Worm (Caenorhabditis elegans) whole organism, late embryonic: Measurements from ENCODE around the gene C39B10.3.

Source experiments
- C08G9.2 ChIP-seq: sonication (generic microtip); optimal IDR thresholded peaks from 2 replicates; lab custom pipeline; 2016; ENCODE audit warnings: mild to moderate bottlenecking, missing genetic modification characterization, moderate library complexity, missing compliant biosample characterization
- F13H6.1 ChIP-seq: sonication (generic microtip); optimal IDR thresholded peaks from 2 replicates; lab custom pipeline; 2016; ENCODE audit warnings: missing genetic modification characterization, missing compliant biosample characterization
- K09A11.1 ChIP-seq: sonication (generic microtip); optimal IDR thresholded peaks from 2 replicates; lab custom pipeline; 2017; ENCODE audit warnings: antibody characterized with exemption, mild to moderate bottlenecking, missing genetic modification characterization, missing compliant biosample characterization; ENCODE audit not compliant: insufficient read depth
- ahr-1 ChIP-seq: sonication (generic microtip); optimal IDR thresholded peaks from 2 replicates; lab custom pipeline; 2016; ENCODE audit warnings: missing genetic modification characterization, missing compliant biosample characterization
- ceh-14 ChIP-seq: sonication (generic microtip); optimal IDR thresholded peaks from 2 replicates; lab custom pipeline; 2016; ENCODE audit warnings: missing genotype, missing genetic modification characterization, missing compliant biosample characterization
- ceh-18 ChIP-seq: sonication (generic microtip); optimal IDR thresholded peaks from 2 replicates; lab custom pipeline; 2016; ENCODE audit warnings: missing genetic modification characterization, missing compliant biosample characterization
- ceh-19 ChIP-seq: fragments of 200-800 bp; sonication (Bioruptor generic); optimal IDR thresholded peaks from 2 replicates; lab custom pipeline; 2018; ENCODE audit warnings: mild to moderate bottlenecking, missing genetic modification characterization, missing compliant biosample characterization
- ceh-2 ChIP-seq: sonication (generic microtip); optimal IDR thresholded peaks from 2 replicates; lab custom pipeline; 2016; ENCODE audit warnings: missing genotype, missing genetic modification characterization, missing compliant biosample characterization
- ceh-24 ChIP-seq: sonication (generic microtip); optimal IDR thresholded peaks from 2 replicates; lab custom pipeline; 2016; ENCODE audit warnings: mild to moderate bottlenecking, missing genetic modification characterization, missing compliant biosample characterization
- ceh-31 ChIP-seq: sonication (generic microtip); optimal IDR thresholded peaks from 2 replicates; lab custom pipeline; 2016; ENCODE audit warnings: missing genetic modification characterization, missing compliant biosample characterization
- ceh-45 ChIP-seq: fragments of 200-800 bp; sonication (Bioruptor generic); IDR thresholded peaks from 2 replicates; pipeline ENCODE4 v1.3.6; 2022; ENCODE audit warnings: missing genetic modification reagents, missing genetic modification characterization, missing compliant biosample characterization
- ceh-48 ChIP-seq: sonication (generic microtip); optimal IDR thresholded peaks from 2 replicates; lab custom pipeline; 2016; ENCODE audit warnings: missing genetic modification characterization, inconsistent platforms, missing compliant biosample characterization
- ceh-6 ChIP-seq: fragments of 200-800 bp; sonication (Bioruptor generic); optimal IDR thresholded peaks from 2 replicates; lab custom pipeline; 2018; ENCODE audit warnings: mild to moderate bottlenecking, missing genetic modification characterization, missing compliant biosample characterization
- che-1 ChIP-seq: sonication (generic microtip); optimal IDR thresholded peaks from 2 replicates; lab custom pipeline; 2016; ENCODE audit warnings: mild to moderate bottlenecking, missing genetic modification characterization, missing compliant biosample characterization
- dmd-4 ChIP-seq: sonication (generic microtip); optimal IDR thresholded peaks from 2 replicates; lab custom pipeline; 2016; ENCODE audit warnings: borderline replicate concordance, missing genetic modification characterization, missing compliant biosample characterization
- elt-2 ChIP-seq: sonication (generic microtip); optimal IDR thresholded peaks from 2 replicates; lab custom pipeline; 2016; ENCODE audit warnings: missing genetic modification reagents, missing genetic modification characterization, missing compliant biosample characterization
- ets-4 ChIP-seq: sonication (generic microtip); optimal IDR thresholded peaks from 2 replicates; lab custom pipeline; 2016; ENCODE audit warnings: missing genetic modification characterization, missing compliant biosample characterization
- fax-1 ChIP-seq: sonication (generic microtip); optimal IDR thresholded peaks from 2 replicates; lab custom pipeline; 2016; ENCODE audit warnings: missing genotype, missing genetic modification characterization, missing compliant biosample characterization
- fkh-10 ChIP-seq: fragments of 150-350 bp; optimal IDR thresholded peaks from 2 replicates; lab custom pipeline; 2014; ENCODE audit warnings: missing biosample characterization, missing genetic modification reagents, missing genetic modification characterization
- gmeb-2 ChIP-seq: sonication (generic microtip); optimal IDR thresholded peaks from 2 replicates; lab custom pipeline; 2016; ENCODE audit warnings: missing genetic modification characterization, inconsistent platforms, missing compliant biosample characterization
- hlh-13 ChIP-seq: fragments of 200-800 bp; sonication (Bioruptor generic); optimal IDR thresholded peaks from 2 replicates; lab custom pipeline; 2018; ENCODE audit warnings: mild to moderate bottlenecking, missing genetic modification characterization, missing compliant biosample characterization
- hlh-30 ChIP-seq: sonication (generic microtip); optimal IDR thresholded peaks from 2 replicates; lab custom pipeline; 2017; ENCODE audit warnings: antibody characterized with exemption, missing genetic modification characterization, missing compliant biosample characterization; ENCODE audit not compliant: insufficient read depth
- hlh-6 ChIP-seq: sonication (generic microtip); optimal IDR thresholded peaks from 2 replicates; lab custom pipeline; 2016; ENCODE audit warnings: missing genotype, missing genetic modification characterization, missing compliant biosample characterization
- lim-6 ChIP-seq: sonication (generic microtip); optimal IDR thresholded peaks from 2 replicates; lab custom pipeline; 2016; ENCODE audit warnings: missing genetic modification characterization, missing compliant biosample characterization
- mec-3 ChIP-seq: sonication (generic microtip); optimal IDR thresholded peaks from 2 replicates; lab custom pipeline; 2016; ENCODE audit warnings: borderline replicate concordance, missing genetic modification characterization, missing compliant biosample characterization
- nfya-1 ChIP-seq: sonication (generic microtip); optimal IDR thresholded peaks from 2 replicates; lab custom pipeline; 2017; ENCODE audit warnings: missing genetic modification characterization, mild to moderate bottlenecking, missing compliant biosample characterization, antibody characterized with exemption, moderate library complexity
- npax-4 ChIP-seq: sonication (generic microtip); optimal IDR thresholded peaks from 2 replicates; lab custom pipeline; 2016; ENCODE audit warnings: missing genetic modification characterization, missing compliant biosample characterization
- pha-4 ChIP-seq: fragments of 150-350 bp; optimal IDR thresholded peaks from 2 replicates; lab custom pipeline; 2018; ENCODE audit warnings: missing biosample characterization, missing genetic modification reagents, missing genetic modification characterization
- pqm-1 ChIP-seq: sonication (generic microtip); optimal IDR thresholded peaks from 2 replicates; lab custom pipeline; 2016; ENCODE audit warnings: missing genetic modification characterization, missing compliant biosample characterization
- pros-1 ChIP-seq: fragments of 150-350 bp; optimal IDR thresholded peaks from 2 replicates; lab custom pipeline; 2014; ENCODE audit warnings: missing biosample characterization, missing genetic modification reagents, missing genetic modification characterization
- ref-2 ChIP-seq: sonication (generic microtip); optimal IDR thresholded peaks from 2 replicates; lab custom pipeline; 2016; ENCODE audit warnings: missing genetic modification characterization, missing compliant biosample characterization
- rnt-1 ChIP-seq: sonication (generic microtip); optimal IDR thresholded peaks from 2 replicates; lab custom pipeline; 2016; ENCODE audit warnings: missing genetic modification characterization, missing compliant biosample characterization
- sdc-2 ChIP-seq: sonication (generic microtip); optimal IDR thresholded peaks from 2 replicates; lab custom pipeline; 2016; ENCODE audit warnings: missing genotype, missing genetic modification characterization, missing compliant biosample characterization
- sox-4 ChIP-seq: sonication (generic microtip); optimal IDR thresholded peaks from 2 replicates; lab custom pipeline; 2017; ENCODE audit warnings: mild to moderate bottlenecking, missing genetic modification characterization, inconsistent platforms, missing compliant biosample characterization
- tbx-2 ChIP-seq: sonication (generic microtip); optimal IDR thresholded peaks from 2 replicates; lab custom pipeline; 2016; ENCODE audit warnings: missing genetic modification characterization, missing compliant biosample characterization
- tbx-7 ChIP-seq: sonication (generic microtip); optimal IDR thresholded peaks from 2 replicates; lab custom pipeline; 2016; ENCODE audit warnings: missing genotype, missing genetic modification characterization, missing compliant biosample characterization
- unc-42 ChIP-seq: sonication (generic microtip); optimal IDR thresholded peaks from 2 replicates; lab custom pipeline; 2016; ENCODE audit warnings: missing genotype, missing genetic modification characterization, missing compliant biosample characterization
- unc-55 ChIP-seq: sonication (generic microtip); optimal IDR thresholded peaks from 2 replicates; lab custom pipeline; 2017; ENCODE audit warnings: missing biosample characterization, missing genetic modification reagents, missing genetic modification characterization
- zip-5 ChIP-seq: sonication (generic microtip); optimal IDR thresholded peaks from 2 replicates; lab custom pipeline; 2016; ENCODE audit warnings: missing genetic modification characterization, missing compliant biosample characterization

Gene C39B10.3

DNA sequence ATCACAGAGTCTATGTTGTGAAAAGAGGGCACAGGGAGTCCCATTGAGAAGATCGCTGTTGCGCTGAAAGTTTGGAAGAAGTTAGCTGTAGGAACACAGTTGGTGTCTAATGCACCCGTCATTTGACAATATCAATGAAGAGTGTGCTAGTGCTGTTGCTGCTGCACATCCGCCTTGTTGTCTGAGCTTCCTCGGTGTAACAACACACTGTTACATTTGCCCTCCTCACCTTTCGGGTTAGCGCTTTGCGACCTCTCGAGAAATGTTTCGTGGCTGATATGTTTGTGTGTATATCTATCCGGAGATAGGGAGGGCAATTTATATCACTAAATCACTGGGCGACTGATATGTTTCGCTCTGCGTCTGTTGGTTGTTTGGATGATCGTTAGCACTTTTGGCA is 49.7 kb upstream of the C39B10.3 start (continued):
- TF ChIP-seq ceh-45 (GFP tag; lab: Robert Waterston, UW) (no peak), lim-6 (tag; lab: Kevin White, UChicago) (no peak), hlh-30 (tag; lab: Kevin White, UChicago) (no peak), elt-2 (tag; lab: Kevin White, UChicago) (no peak), che-1 (tag; lab: Kevin White, UChicago) (no peak), ahr-1 (tag; lab: Kevin White, UChicago) (no peak), unc-42 (tag; lab: Kevin White, UChicago) (no peak), ceh-2 (tag; lab: Kevin White, UChicago) (no peak), hlh-6 (tag; lab: Kevin White, UChicago) (no peak), gmeb-2 (tag; lab: Kevin White, UChicago) (no peak), pros-1 (tag; lab: Kevin White, UChicago) (no peak), sox-4 (tag; lab: Kevin White, UChicago) (no peak), tbx-7 (tag; lab: Kevin White, UChicago) (no peak), ceh-48 (tag; lab: Kevin White, UChicago) (no peak), fax-1 (tag; lab: Kevin White, UChicago) (no peak), nfya-1 (no peak)

DNA sequence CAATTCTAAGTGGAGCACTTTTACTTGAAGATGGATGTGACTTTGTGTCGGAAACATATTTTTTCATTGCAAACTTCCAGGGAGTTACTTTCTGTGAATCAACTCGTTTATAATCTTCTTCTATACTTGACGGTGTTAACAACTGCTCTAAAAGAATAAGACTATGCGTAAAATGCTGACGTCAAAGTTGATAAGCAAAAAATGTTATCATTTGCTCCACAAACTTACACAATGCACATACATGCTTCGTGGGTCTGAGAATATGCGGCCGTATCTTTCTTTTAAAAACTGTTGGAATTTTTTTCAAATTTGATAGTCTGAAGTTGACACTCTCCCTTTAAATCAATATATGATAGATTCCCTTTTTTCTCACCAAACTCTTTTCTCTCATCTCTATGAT is 48.8 kb upstream of the C39B10.3 start:
- TF ChIP-seq hlh-13 (GFP tag; lab: Kevin White, UChicago) (no peak), elt-2 (tag; lab: Kevin White, UChicago) (peak; percentile 61)

DNA sequence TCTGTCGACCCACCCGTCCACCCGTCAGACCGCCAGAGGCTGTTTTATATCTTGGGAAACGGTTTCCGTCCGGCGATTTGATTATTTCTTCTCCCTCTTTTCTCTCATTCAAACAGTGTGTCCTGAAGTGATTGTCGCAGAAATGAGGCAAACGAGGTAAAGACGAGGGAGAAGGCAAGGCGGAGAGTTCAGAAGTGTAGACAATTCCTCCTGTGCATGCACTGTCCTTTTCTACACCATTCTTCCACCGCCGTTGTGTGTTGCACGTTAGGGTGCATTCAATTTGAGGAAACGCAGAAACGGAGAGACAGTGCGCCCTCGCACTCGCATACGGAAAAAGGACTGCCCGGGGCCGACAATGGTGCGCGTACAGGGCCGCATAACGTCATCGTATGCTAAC is 48.3 kb upstream of the C39B10.3 start:
- TF ChIP-seq F13H6.1 (tag; lab: Kevin White, UChicago), result peak; percentile 16
- TF ChIP-seq mec-3, result no peak
- TF ChIP-seq zip-5 (tag; lab: Kevin White, UChicago), result no peak
- TF ChIP-seq rnt-1, result peak; percentile 20
- peak; percentile 61 for TF ChIP-seq tbx-2 (tag; lab: Kevin White, UChicago)
- TF ChIP-seq unc-42 (tag; lab: Kevin White, UChicago), result peak; percentile 40
- no peak for TF ChIP-seq hlh-13 (GFP tag; lab: Kevin White, UChicago)
- TF ChIP-seq K09A11.1 (tag; lab: Kevin White, UChicago), result no peak
- TF ChIP-seq ceh-24 (tag; lab: Kevin White, UChicago), result no peak
- no peak for TF ChIP-seq fkh-10 (GFP tag; lab: Kevin White, UChicago)
- TF ChIP-seq ceh-2 (tag; lab: Kevin White, UChicago), result no peak
- no peak for TF ChIP-seq ceh-6 (GFP tag; lab: Kevin White, UChicago)
- no peak for TF ChIP-seq C08G9.2 (tag; lab: Kevin White, UChicago)
- TF ChIP-seq pha-4, result no peak
- no peak for TF ChIP-seq unc-55 (GFP tag; lab: Kevin White, UChicago)
- TF ChIP-seq pros-1 (tag; lab: Kevin White, UChicago), result peak; percentile 19
- no peak for TF ChIP-seq sox-4 (tag; lab: Kevin White, UChicago)
- no peak for TF ChIP-seq ceh-19 (GFP tag; lab: Kevin White, UChicago)
- peak; percentile 5 for TF ChIP-seq nfya-1
- TF ChIP-seq npax-4 (tag; lab: Kevin White, UChicago), result no peak
- peak; percentile 11 for TF ChIP-seq ref-2
- TF ChIP-seq pqm-1, result no peak
- TF ChIP-seq ceh-31 (tag; lab: Kevin White, UChicago), result peak; percentile 55
- TF ChIP-seq ceh-14 (tag; lab: Kevin White, UChicago), result peak; percentile 24
- peak; percentile 12 for TF ChIP-seq ets-4 (tag; lab: Kevin White, UChicago)
- TF ChIP-seq sdc-2 (tag; lab: Kevin White, UChicago), result peak; percentile 44
- peak; percentile 23 for TF ChIP-seq ceh-18 (tag; lab: Kevin White, UChicago)
- TF ChIP-seq dmd-4 (tag; lab: Kevin White, UChicago), result no peak
- TF ChIP-seq gmeb-2 (tag; lab: Kevin White, UChicago), result no peak
- TF ChIP-seq che-1 (tag; lab: Kevin White, UChicago), result peak; percentile 4
- TF ChIP-seq, all 69 proteins: peak for 13
